Fruit fly (Drosophila melanogaster) whole organism, adult: Measurements from ENCODE around the gene smid.

Experiments
- CG11617 ChIP-seq: fragments of 200-800 bp; sonication (Bioruptor generic); optimal IDR thresholded peaks from 2 replicates; lab custom pipeline; 2017; ENCODE audit warnings: mild to moderate bottlenecking, missing biosample characterization, missing genetic modification reagents, missing genetic modification characterization
- CG12768 ChIP-seq: fragments of 200-800 bp; sonication (Bioruptor generic); optimal IDR thresholded peaks from 2 replicates; lab custom pipeline; 2017; ENCODE audit warnings: missing biosample characterization, missing genetic modification characterization, mild to moderate bottlenecking, moderate library complexity, missing genetic modification reagents
- CG14711 ChIP-seq: fragments of 200-800 bp; sonication (Bioruptor generic); optimal IDR thresholded peaks from 2 replicates; lab custom pipeline; 2018; ENCODE audit warnings: missing biosample characterization, mild to moderate bottlenecking, missing genetic modification characterization, moderate library complexity
- CG1620 ChIP-seq: fragments of 200-800 bp; sonication (Bioruptor generic); optimal IDR thresholded peaks from 2 replicates; lab custom pipeline; 2016; ENCODE audit warnings: missing biosample characterization, missing genetic modification characterization
- CG33017 ChIP-seq: fragments of 200-800 bp; sonication (Bioruptor generic); optimal IDR thresholded peaks from 2 replicates; lab custom pipeline; 2018; ENCODE audit warnings: missing biosample characterization, mild to moderate bottlenecking, missing genetic modification characterization, moderate library complexity
- CG5204 ChIP-seq: fragments of 200-800 bp; sonication (Bioruptor generic); optimal IDR thresholded peaks from 2 replicates; lab custom pipeline; 2016; ENCODE audit warnings: missing biosample characterization, missing genetic modification characterization
- CG7045 ChIP-seq: fragments of 200-800 bp; sonication (Bioruptor generic); optimal IDR thresholded peaks from 2 replicates; lab custom pipeline; 2017; ENCODE audit warnings: missing biosample characterization, mild to moderate bottlenecking, missing genetic modification characterization
- CG7101 ChIP-seq: fragments of 200-800 bp; sonication (Bioruptor generic); optimal IDR thresholded peaks from 2 replicates; lab custom pipeline; 2018; ENCODE audit warnings: missing biosample characterization, mild to moderate bottlenecking, missing genetic modification characterization, moderate library complexity
- Clk ChIP-seq: fragments of 200-800 bp; sonication (Bioruptor generic); optimal IDR thresholded peaks from 2 replicates; lab custom pipeline; 2017; ENCODE audit warnings: missing biosample characterization, missing genetic modification characterization
- Crg-1 ChIP-seq: fragments of 200-800 bp; sonication (Bioruptor generic); optimal IDR thresholded peaks from 2 replicates; lab custom pipeline; 2016; ENCODE audit warnings: missing biosample characterization, missing genetic modification characterization
- Hr96 ChIP-seq: fragments of 200-800 bp; sonication (Bioruptor generic); optimal IDR thresholded peaks from 2 replicates; lab custom pipeline; 2016; ENCODE audit warnings: missing biosample characterization, missing genetic modification characterization
- Mnt ChIP-seq: fragments of 200-800 bp; sonication (Bioruptor generic); optimal IDR thresholded peaks from 2 replicates; lab custom pipeline; 2016; ENCODE audit warnings: missing biosample characterization, mild to moderate bottlenecking, missing genetic modification characterization
- bab1 ChIP-seq: fragments of 200-800 bp; sonication (Bioruptor generic); optimal IDR thresholded peaks from 3 replicates; lab custom pipeline; 2019; ENCODE audit warnings: missing biosample characterization, mild to moderate bottlenecking, missing genetic modification characterization, moderate library complexity
- cic ChIP-seq: fragments of 200-800 bp; sonication (Bioruptor generic); optimal IDR thresholded peaks from 2 replicates; lab custom pipeline; 2017; ENCODE audit warnings: missing biosample characterization, mild to moderate bottlenecking, missing genetic modification characterization, moderate library complexity
- cnc ChIP-seq, 2 experiments: fragments of >200 bp; optimal IDR thresholded peaks; 2 replicates each; lab custom pipeline; 2017
- kay ChIP-seq: fragments of 200-800 bp; sonication (Bioruptor generic); peaks from one replicate; lab custom pipeline; 2016; ENCODE audit warnings: missing biosample characterization, missing genetic modification characterization, borderline replicate concordance
- ovo ChIP-seq: fragments of 200-800 bp; sonication (Bioruptor generic); optimal IDR thresholded peaks from 2 replicates; lab custom pipeline; 2016; ENCODE audit warnings: missing biosample characterization, missing genetic modification characterization
- pad ChIP-seq: fragments of 200-800 bp; sonication (Bioruptor generic); optimal IDR thresholded peaks from 3 replicates; lab custom pipeline; 2017; ENCODE audit warnings: missing biosample characterization, missing genetic modification characterization, mild to moderate bottlenecking, moderate library complexity, missing genetic modification reagents
- tj ChIP-seq: fragments of 200-800 bp; sonication (Bioruptor generic); optimal IDR thresholded peaks from 3 replicates; lab custom pipeline; 2017; ENCODE audit warnings: missing biosample characterization, mild to moderate bottlenecking, missing genetic modification characterization, moderate library complexity
- toe ChIP-seq: fragments of 200-800 bp; sonication (Bioruptor generic); optimal IDR thresholded peaks from 2 replicates; lab custom pipeline; 2016; ENCODE audit warnings: missing biosample characterization, missing genetic modification characterization

Gene smid

dm6 chr3L:7390442-7390841 lies 9.0 kb downstream of the smid start, which contains the start of gene CG8563:
Gene CG8563, plus strand, starts transcription at chr3L:7390742.
- TF ChIP-seq bab1 (no peak), CG5204 (GFP tag; lab: Kevin White, UChicago) (no peak), Mnt (GFP tag; lab: Kevin White, UChicago) (no peak), tj (GFP tag; lab: Kevin White, UChicago) (no peak), CG12768 (GFP tag; lab: Kevin White, UChicago) (no peak), pad (GFP tag; lab: Kevin White, UChicago) (no peak), CG1620 (GFP tag; lab: Kevin White, UChicago) (no peak), cic (GFP tag; lab: Kevin White, UChicago) (no peak), CG11617 (GFP tag; lab: Kevin White, UChicago) (no peak), Clk (GFP tag; lab: Kevin White, UChicago) (no peak), Hr96 (GFP tag; lab: Kevin White, UChicago) (no peak)

- TF ChIP-seq kay: no peak
- no peak for TF ChIP-seq CG7101 (tag; lab: Kevin White, UChicago)
- no peak for TF ChIP-seq CG11617 (GFP tag; lab: Kevin White, UChicago)
- no peak for TF ChIP-seq CG12768 (GFP tag; lab: Kevin White, UChicago)
These were observed 14.6 kb downstream of the smid start, which contains the start of gene CG32379 for dm6 chr3L:7396055-7396454. Gene CG32379, plus strand, starts transcription at chr3L:7396355.

dm6 chr3L:7397979-7398378 lies 16.6 kb downstream of the smid start, which contains the start of gene CG8562:
Gene CG8562, plus strand, starts transcription at chr3L:7398285.
- TF ChIP-seq CG14711 (tag; lab: Kevin White, UChicago) (no peak), cic (GFP tag; lab: Kevin White, UChicago) (no peak), Crg-1 (GFP tag; lab: Kevin White, UChicago) (no peak), CG7045 (GFP tag; lab: Kevin White, UChicago) (no peak), CG11617 (GFP tag; lab: Kevin White, UChicago) (no peak), pad (GFP tag; lab: Kevin White, UChicago) (no peak), cnc (optimal IDR thresholded peaks at IDR 0.05; lab: Kevin White, UChicago) (no peak), CG7101 (tag; lab: Kevin White, UChicago) (no peak), CG12768 (GFP tag; lab: Kevin White, UChicago) (no peak), Clk (GFP tag; lab: Kevin White, UChicago) (no peak), ovo (GFP tag; lab: Kevin White, UChicago) (no peak), kay (no peak)

- TF ChIP-seq toe (no peak), pad (GFP tag; lab: Kevin White, UChicago) (no peak), bab1 (no peak), ovo (GFP tag; lab: Kevin White, UChicago) (no peak), CG7045 (GFP tag; lab: Kevin White, UChicago) (no peak), cic (GFP tag; lab: Kevin White, UChicago) (no peak), CG11617 (GFP tag; lab: Kevin White, UChicago) (no peak), Clk (GFP tag; lab: Kevin White, UChicago) (no peak), CG33017 (tag; lab: Kevin White, UChicago) (no peak), Crg-1 (GFP tag; lab: Kevin White, UChicago) (no peak), CG1620 (GFP tag; lab: Kevin White, UChicago) (no peak), CG5204 (GFP tag; lab: Kevin White, UChicago) (no peak), cnc (optimal IDR thresholded peaks at IDR 0.05; lab: Kevin White, UChicago) (no peak), CG14711 (tag; lab: Kevin White, UChicago) (no peak)
These were observed 18.4 kb downstream of the smid start, which contains the start of gene CG18417 for dm6 chr3L:7399770-7400169. Gene CG18417, plus strand, starts transcription at chr3L:7400070.

dm6 chr3L:7401972-7402371 lies 20.6 kb downstream of the smid start:
- TF ChIP-seq Mnt (GFP tag; lab: Kevin White, UChicago) (no peak), cnc (optimal IDR thresholded peaks at IDR 0.05; lab: Kevin White, UChicago) (no peak), pad (GFP tag; lab: Kevin White, UChicago) (no peak), CG33017 (tag; lab: Kevin White, UChicago) (no peak), ovo (GFP tag; lab: Kevin White, UChicago) (no peak), toe (no peak), CG1620 (GFP tag; lab: Kevin White, UChicago) (no peak), Clk (GFP tag; lab: Kevin White, UChicago) (no peak), bab1 (no peak), CG7101 (tag; lab: Kevin White, UChicago) (no peak), CG11617 (GFP tag; lab: Kevin White, UChicago) (no peak)

- TF ChIP-seq CG11617 (GFP tag; lab: Kevin White, UChicago) (no peak), toe (no peak), CG5204 (GFP tag; lab: Kevin White, UChicago) (no peak), bab1 (no peak), cnc (optimal IDR thresholded peaks at IDR 0.05; lab: Kevin White, UChicago) (no peak), CG7045 (GFP tag; lab: Kevin White, UChicago) (no peak), Hr96 (GFP tag; lab: Kevin White, UChicago) (no peak), Clk (GFP tag; lab: Kevin White, UChicago) (no peak), kay (no peak), Crg-1 (GFP tag; lab: Kevin White, UChicago) (no peak), CG12768 (GFP tag; lab: Kevin White, UChicago) (no peak)
These were observed 22.7 kb downstream of the smid start, which contains the start of gene CG8560 for dm6 chr3L:7404081-7404480. Gene CG8560, minus strand, starts transcription at chr3L:7404181.
